Fruit fly (Drosophila melanogaster) whole organism, pupa: ENCODE measurements around the gene Cyp18a1.

Experiments
- CG10348 ChIP-seq: fragments of 200-800 bp; sonication (Bioruptor generic); IDR thresholded peaks from 2 replicates; pipeline ENCODE4 v1.3.6; 2022; ENCODE audit warnings: missing biosample characterization, missing genetic modification characterization
- CG12605 ChIP-seq: fragments of 200-800 bp; sonication (Bioruptor generic); IDR thresholded peaks from 2 replicates; pipeline ENCODE4 v1.3.6; 2022; ENCODE audit warnings: missing biosample characterization, missing genetic modification characterization
- CG13204 ChIP-seq: fragments of 200-800 bp; sonication (Bioruptor generic); optimal IDR thresholded peaks from 2 replicates; lab custom pipeline; 2018; ENCODE audit warnings: missing biosample characterization, mild to moderate bottlenecking, missing genetic modification characterization, moderate library complexity
- CG14655 ChIP-seq: fragments of 200-800 bp; sonication (Bioruptor generic); optimal IDR thresholded peaks from 3 replicates; lab custom pipeline; 2017; ENCODE audit warnings: mild to moderate bottlenecking, missing biosample characterization, missing genetic modification reagents, missing genetic modification characterization
- CG15710 ChIP-seq: fragments of 200-800 bp; sonication (Bioruptor generic); optimal IDR thresholded peaks from 2 replicates; lab custom pipeline; 2018; ENCODE audit warnings: missing biosample characterization, mild to moderate bottlenecking, missing genetic modification characterization, moderate library complexity
- CG17806 ChIP-seq: fragments of 200-800 bp; sonication (Bioruptor generic); optimal IDR thresholded peaks from 2 replicates; lab custom pipeline; 2018; ENCODE audit warnings: missing biosample characterization, mild to moderate bottlenecking, missing genetic modification characterization, moderate library complexity
- CG32121 ChIP-seq: fragments of 200-800 bp; sonication (Bioruptor generic); IDR thresholded peaks from 2 replicates; pipeline ENCODE4 v1.3.6; 2022; ENCODE audit warnings: missing biosample characterization, missing genetic modification characterization
- CG34367 ChIP-seq: fragments of 200-800 bp; sonication (Bioruptor generic); optimal IDR thresholded peaks from 2 replicates; lab custom pipeline; 2018; ENCODE audit warnings: missing biosample characterization, mild to moderate bottlenecking, missing genetic modification characterization
- CG4496 ChIP-seq: fragments of 200-800 bp; sonication (Bioruptor generic); IDR thresholded peaks from 3 replicates; pipeline ENCODE4 v1.3.6; 2022; ENCODE audit warnings: missing biosample characterization, missing genetic modification characterization
- CG8159 ChIP-seq: fragments of 200-800 bp; sonication (Bioruptor generic); optimal IDR thresholded peaks from 3 replicates; lab custom pipeline; 2018; ENCODE audit warnings: missing biosample characterization, mild to moderate bottlenecking, missing genetic modification characterization, moderate library complexity
- CG8301 ChIP-seq: fragments of 200-800 bp; sonication (Bioruptor generic); optimal IDR thresholded peaks from 2 replicates; lab custom pipeline; 2018; ENCODE audit warnings: missing biosample characterization, mild to moderate bottlenecking, missing genetic modification characterization
- CG9948 ChIP-seq: fragments of 200-800 bp; sonication (Bioruptor generic); optimal IDR thresholded peaks from 2 replicates; lab custom pipeline; 2018; ENCODE audit warnings: missing biosample characterization, mild to moderate bottlenecking, missing genetic modification characterization, moderate library complexity
- D1 ChIP-seq: fragments of 200-800 bp; sonication (Bioruptor generic); optimal IDR thresholded peaks from 2 replicates; lab custom pipeline; 2018; ENCODE audit warnings: missing biosample characterization, mild to moderate bottlenecking, missing genetic modification characterization, moderate library complexity
- EcR ChIP-seq: fragments of 200-800 bp; sonication (Bioruptor generic); optimal IDR thresholded peaks from 3 replicates; lab custom pipeline; 2019; ENCODE audit warnings: missing biosample characterization, missing genetic modification characterization, mild to moderate bottlenecking, moderate library complexity, missing genetic modification reagents
- Ets98B ChIP-seq: fragments of 200-800 bp; sonication (Bioruptor generic); IDR thresholded peaks from 2 replicates; pipeline ENCODE4 v1.3.6; 2022; ENCODE audit warnings: missing biosample characterization, missing genetic modification characterization
- Pif1A ChIP-seq: fragments of 200-800 bp; sonication (Bioruptor generic); optimal IDR thresholded peaks from 3 replicates; lab custom pipeline; 2016; ENCODE audit warnings: missing biosample characterization, missing genetic modification characterization
- Pif1B ChIP-seq: fragments of 200-800 bp; sonication (Bioruptor generic); optimal IDR thresholded peaks from 3 replicates; lab custom pipeline; 2016; ENCODE audit warnings: missing biosample characterization, missing genetic modification characterization
- Snoo ChIP-seq: fragments of 200-800 bp; sonication (Bioruptor generic); optimal IDR thresholded peaks from 3 replicates; lab custom pipeline; 2017; ENCODE audit warnings: missing biosample characterization, mild to moderate bottlenecking, missing genetic modification characterization, inconsistent platforms
- fd96Ca ChIP-seq: fragments of 200-800 bp; sonication (Bioruptor generic); IDR thresholded peaks from 3 replicates; pipeline ENCODE4 v1.3.6; 2022; ENCODE audit warnings: missing biosample characterization, missing genetic modification characterization
- gl ChIP-seq: fragments of 200-800 bp; sonication (Bioruptor generic); optimal IDR thresholded peaks from 2 replicates; lab custom pipeline; 2018; ENCODE audit warnings: missing biosample characterization, mild to moderate bottlenecking, missing genetic modification characterization
- rn ChIP-seq: fragments of 200-800 bp; sonication (Bioruptor generic); IDR thresholded peaks from 2 replicates; pipeline ENCODE4 v1.3.6; 2022; ENCODE audit warnings: missing biosample characterization, missing genetic modification characterization

Gene Cyp18a1

DNA sequence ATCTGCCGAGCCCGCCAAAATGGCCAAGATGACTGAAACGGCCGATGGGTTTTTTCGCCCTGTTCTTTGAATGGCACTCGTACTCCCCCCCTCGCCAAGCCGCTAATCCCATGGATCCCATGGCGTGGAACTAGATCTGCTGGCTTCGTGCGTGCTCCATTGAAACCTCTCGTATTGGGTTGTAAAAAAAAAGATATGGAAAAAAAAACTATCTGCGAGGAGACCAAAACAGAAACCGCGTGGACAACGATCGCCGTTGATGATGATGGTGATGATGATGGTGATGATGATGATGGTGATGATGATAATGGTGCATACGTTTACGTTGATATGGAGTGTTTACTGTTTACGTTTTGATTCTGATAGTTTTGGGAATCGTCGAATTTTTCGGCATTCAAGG is 8.9 kb upstream of the Cyp18a1 start:
- TF ChIP-seq CG8159 (peak; percentile 2), CG34367 (tag; lab: Kevin White, UChicago) (peak; percentile 6), CG32121 (no peak), fd96Ca (GFP tag; lab: Robert Waterston, UW) (no peak), EcR (GFP tag; lab: Kevin White, UChicago) (peak; percentile 82), CG17806 (tag; lab: Kevin White, UChicago) (no peak), D1 (tag; lab: Kevin White, UChicago) (no peak), Pif1B (no peak)

dm6 chrX:18700586-18700985 is 7.7 kb upstream of the Cyp18a1 start:
- TF ChIP-seq EcR (GFP tag; lab: Kevin White, UChicago) = peak; percentile 21
- no peak for TF ChIP-seq CG12605 (GFP tag; lab: Robert Waterston, UW)

DNA sequence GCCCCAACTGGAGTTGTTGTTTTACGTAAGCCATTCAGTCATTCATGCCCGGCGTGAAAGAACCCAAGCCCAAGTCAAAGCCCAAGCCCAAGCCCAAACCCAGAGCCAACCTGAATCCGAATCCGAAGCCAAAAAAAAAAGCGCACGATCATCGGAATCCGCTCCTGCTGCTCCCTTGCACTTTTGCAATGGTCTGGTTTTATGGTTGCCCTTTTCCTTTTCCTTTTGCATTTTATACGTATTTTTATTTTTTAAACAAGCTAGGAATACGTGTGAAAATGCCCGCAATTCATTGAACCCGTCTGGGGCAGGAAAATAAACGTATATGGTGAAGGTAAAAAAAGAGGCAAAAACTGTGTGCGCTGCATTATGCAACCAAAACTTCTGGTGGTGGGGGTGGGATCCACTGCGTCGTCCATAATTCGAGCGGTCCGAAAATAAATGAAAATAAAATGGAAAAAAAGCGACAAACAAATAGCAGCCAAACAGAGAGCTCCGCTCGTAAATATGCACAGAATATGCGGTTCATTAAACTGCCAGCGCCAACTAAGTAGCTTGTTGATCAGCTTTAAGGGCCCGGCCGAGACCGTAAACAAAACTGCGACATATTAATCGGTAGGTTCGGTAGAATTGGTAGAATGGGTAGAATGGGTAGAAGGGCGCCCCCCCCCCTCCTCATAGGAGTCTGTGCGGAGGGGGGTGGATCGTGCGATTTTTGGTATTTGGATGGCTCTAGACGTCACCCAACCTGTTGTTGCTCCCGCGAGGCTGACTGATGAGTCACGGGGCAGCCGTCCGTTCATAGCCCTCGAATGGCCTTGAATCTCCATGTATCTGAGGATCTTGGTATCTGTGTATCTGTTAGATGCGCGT is 6.7 kb upstream of the Cyp18a1 start:
- TF ChIP-seq Pif1B (no peak), CG14655 (GFP tag; lab: Kevin White, UChicago) (no peak), Ets98B (GFP tag; lab: Robert Waterston, UW) (no peak), gl (peak; percentile 26), CG34367 (tag; lab: Kevin White, UChicago) (no peak), CG9948 (tag; lab: Kevin White, UChicago) (no peak), CG10348 (GFP tag; lab: Robert Waterston, UW) (no peak), Snoo (tag; lab: Kevin White, UChicago) (no peak), EcR (GFP tag; lab: Kevin White, UChicago) (peak; percentile 92), CG4496 (GFP tag; lab: Robert Waterston, UW) (no peak), CG32121 (no peak), D1 (tag; lab: Kevin White, UChicago) (no peak), fd96Ca (GFP tag; lab: Robert Waterston, UW) (no peak), rn (GFP tag; lab: Robert Waterston, UW) (no peak), Pif1A (no peak), CG12605 (GFP tag; lab: Robert Waterston, UW) (no peak), CG15710 (tag; lab: Kevin White, UChicago) (no peak), CG8159 (peak; percentile 28), CG13204 (GFP tag; lab: Kevin White, UChicago) (no peak), CG8301 (no peak)
- TF ChIP-seq, all 21 proteins: peak for 3

- TF ChIP-seq EcR (GFP tag; lab: Kevin White, UChicago) (peak; percentile 98), CG10348 (GFP tag; lab: Robert Waterston, UW) (no peak), CG12605 (GFP tag; lab: Robert Waterston, UW) (no peak), Pif1A (no peak)
These were observed 2.8 kb upstream of the Cyp18a1 start for dm6 chrX:18695603-18696002.

- TF ChIP-seq EcR (GFP tag; lab: Kevin White, UChicago) (peak; percentile 20), Snoo (tag; lab: Kevin White, UChicago) (no peak)
These were observed 7.1 kb downstream of the Cyp18a1 start, which contains the start of gene phtm for dm6 chrX:18685726-18686125. TSS of gene phtm (plus strand) at chrX:18685766.

dm6 chrX:18684928-18685327 is 7.9 kb downstream of the Cyp18a1 start:
- no peak for TF ChIP-seq Pif1A
- no peak for TF ChIP-seq CG9948 (tag; lab: Kevin White, UChicago)
- no peak for TF ChIP-seq CG8159
- TF ChIP-seq CG12605 (GFP tag; lab: Robert Waterston, UW) = no peak
- no peak for TF ChIP-seq CG13204 (GFP tag; lab: Kevin White, UChicago)
- no peak for TF ChIP-seq Pif1B
- no peak for TF ChIP-seq CG34367 (tag; lab: Kevin White, UChicago)
- no peak for TF ChIP-seq CG4496 (GFP tag; lab: Robert Waterston, UW)
- no peak for TF ChIP-seq CG17806 (tag; lab: Kevin White, UChicago)
- no peak for TF ChIP-seq fd96Ca (GFP tag; lab: Robert Waterston, UW)
- TF ChIP-seq Snoo (tag; lab: Kevin White, UChicago) = no peak
- no peak for TF ChIP-seq D1 (tag; lab: Kevin White, UChicago)
- TF ChIP-seq gl = no peak
- no peak for TF ChIP-seq CG15710 (tag; lab: Kevin White, UChicago)
- no peak for TF ChIP-seq rn (GFP tag; lab: Robert Waterston, UW)
- TF ChIP-seq Ets98B (GFP tag; lab: Robert Waterston, UW) = no peak

- TF ChIP-seq CG13204 (GFP tag; lab: Kevin White, UChicago) = peak; percentile 46
- no peak for TF ChIP-seq gl
- peak; percentile 99 for TF ChIP-seq EcR (GFP tag; lab: Kevin White, UChicago)
- TF ChIP-seq, all 21 proteins: peak for 2
These were observed 8.3 kb downstream of the Cyp18a1 start for dm6 chrX:18684504-18684903.
